Worm (Caenorhabditis elegans) whole organism, L2 larva: Measurements from ENCODE around the gene nlp-26.
A peak's percentile ranks its signal among the peaks of the same experiment; 100 is the strongest.

ENCODE experiments used
- C34F6.9 ChIP-seq: fragments of 150-350 bp; optimal IDR thresholded peaks from 2 replicates; lab custom pipeline; 2014; ENCODE audit warnings: missing biosample characterization, missing genetic modification characterization
- F13H6.1 ChIP-seq: sonication (generic microtip); optimal IDR thresholded peaks from 2 replicates; lab custom pipeline; 2016; ENCODE audit warnings: missing genetic modification characterization, missing compliant biosample characterization
- R02D3.7 ChIP-seq: fragments of 150-350 bp; optimal IDR thresholded peaks from 2 replicates; lab custom pipeline; 2014; ENCODE audit warnings: missing biosample characterization, missing genetic modification characterization
- Y55F3AM.14 ChIP-seq: fragments of 200-800 bp; sonication (Bioruptor generic); optimal IDR thresholded peaks from 2 replicates; lab custom pipeline; 2018; ENCODE audit warnings: mild to moderate bottlenecking, missing genetic modification characterization, missing compliant biosample characterization
- ZK546.5 ChIP-seq: sonication (generic microtip); optimal IDR thresholded peaks from 2 replicates; lab custom pipeline; 2017; ENCODE audit warnings: missing biosample characterization, missing genetic modification characterization
- aly-2 ChIP-seq: fragments of 150-350 bp; optimal IDR thresholded peaks from 2 replicates; lab custom pipeline; 2014; ENCODE audit warnings: missing biosample characterization, missing genetic modification characterization
- ama-1 ChIP-seq: fragments of 150-350 bp; optimal IDR thresholded peaks from 2 replicates; lab custom pipeline; 2018; ENCODE audit warnings: inconsistent platforms
- blmp-1 ChIP-seq: sonication (generic microtip); optimal IDR thresholded peaks from 2 replicates; lab custom pipeline; 2017; ENCODE audit warnings: missing genetic modification characterization, mild to moderate bottlenecking, missing compliant biosample characterization, antibody characterized with exemption, moderate library complexity; ENCODE audit not compliant: insufficient read depth
- ceh-16 ChIP-seq: fragments of 150-350 bp; optimal IDR thresholded peaks from 2 replicates; lab custom pipeline; 2014; ENCODE audit warnings: missing biosample characterization, missing genetic modification characterization
- ceh-82 ChIP-seq: fragments of 150-350 bp; optimal IDR thresholded peaks from 2 replicates; lab custom pipeline; 2014; ENCODE audit warnings: missing biosample characterization, missing genetic modification characterization
- crh-2 ChIP-seq: sonication (generic microtip); optimal IDR thresholded peaks from 2 replicates; lab custom pipeline; 2017; ENCODE audit warnings: missing biosample characterization, missing genetic modification characterization
- dmd-4 ChIP-seq: sonication (generic microtip); optimal IDR thresholded peaks from 2 replicates; lab custom pipeline; 2017; ENCODE audit warnings: missing biosample characterization, missing genetic modification characterization
- egl-27 ChIP-seq: sonication (generic microtip); optimal IDR thresholded peaks from 3 replicates; lab custom pipeline; 2017; ENCODE audit warnings: missing biosample characterization, missing genetic modification reagents, missing genetic modification characterization
- elt-1 ChIP-seq: fragments of 150-350 bp; optimal IDR thresholded peaks from 2 replicates; lab custom pipeline; 2014; ENCODE audit warnings: missing biosample characterization, missing genetic modification characterization
- elt-3 ChIP-seq: sonication (generic microtip); optimal IDR thresholded peaks from 2 replicates; lab custom pipeline; 2017; ENCODE audit warnings: missing biosample characterization, missing genetic modification characterization
- fos-1 ChIP-seq: fragments of 150-350 bp; optimal IDR thresholded peaks from 2 replicates; lab custom pipeline; 2014; ENCODE audit warnings: missing biosample characterization, missing genetic modification characterization
- gmeb-1 ChIP-seq: fragments of 150-350 bp; optimal IDR thresholded peaks from 2 replicates; lab custom pipeline; 2014; ENCODE audit warnings: missing biosample characterization, missing genetic modification characterization
- lin-11 ChIP-seq: fragments of 150-350 bp; sonication (generic microtip); optimal IDR thresholded peaks from 2 replicates; lab custom pipeline; 2014; ENCODE audit warnings: missing biosample characterization, missing genetic modification characterization, inconsistent platforms, mixed read lengths
- lin-13 ChIP-seq: fragments of 150-350 bp; optimal IDR thresholded peaks from 2 replicates; lab custom pipeline; 2014; ENCODE audit warnings: missing biosample characterization, missing genetic modification reagents, missing genetic modification characterization
- lin-39 ChIP-seq: fragments of 150-350 bp; optimal IDR thresholded peaks from 2 replicates; lab custom pipeline; 2014; ENCODE audit warnings: missing biosample characterization, missing genetic modification reagents, missing genetic modification characterization
- lsy-2 ChIP-seq, 2 experiments: fragments of 150-350 bp in 1 of 2; sonication (generic microtip) in 1 of 2; optimal IDR thresholded peaks; 2 replicates each; lab custom pipeline; 2014 to 2017; ENCODE audit warnings: missing biosample characterization in 2 of 2, missing genetic modification characterization in 2 of 2
- mab-5 ChIP-seq: fragments of 150-350 bp; optimal IDR thresholded peaks from 2 replicates; lab custom pipeline; 2014; ENCODE audit warnings: missing biosample characterization, missing genetic modification characterization
- mbf-1 ChIP-seq: sonication (generic microtip); optimal IDR thresholded peaks from 2 replicates; lab custom pipeline; 2017; ENCODE audit warnings: missing biosample characterization, missing genetic modification characterization
- mdl-1 ChIP-seq, 2 experiments: fragments of 150-350 bp in 1 of 2; sonication (generic microtip) in 1 of 2; optimal IDR thresholded peaks; 2 replicates each; lab custom pipeline; 2017; ENCODE audit warnings: missing biosample characterization in 2 of 2, missing genetic modification characterization in 2 of 2
- nhr-10 ChIP-seq: sonication (generic microtip); optimal IDR thresholded peaks from 2 replicates; lab custom pipeline; 2017; ENCODE audit warnings: missing biosample characterization, missing genetic modification characterization
- nhr-11 ChIP-seq: fragments of 150-350 bp; optimal IDR thresholded peaks from 2 replicates; lab custom pipeline; 2014; ENCODE audit warnings: missing biosample characterization, missing genetic modification characterization
- nhr-12 ChIP-seq: fragments of 150-350 bp; optimal IDR thresholded peaks from 2 replicates; lab custom pipeline; 2014; ENCODE audit warnings: missing biosample characterization, missing genetic modification characterization
- nhr-129 ChIP-seq: fragments of 150-350 bp; optimal IDR thresholded peaks from 2 replicates; lab custom pipeline; 2014; ENCODE audit warnings: missing biosample characterization, missing genetic modification characterization
- nhr-21 ChIP-seq: fragments of 150-350 bp; optimal IDR thresholded peaks from 2 replicates; lab custom pipeline; 2014; ENCODE audit warnings: missing biosample characterization, missing genetic modification characterization
- nhr-237 ChIP-seq: fragments of 150-350 bp; optimal IDR thresholded peaks from 2 replicates; lab custom pipeline; 2014; ENCODE audit warnings: missing biosample characterization, missing genetic modification characterization
- nhr-25 ChIP-seq: fragments of 150-350 bp; sonication (generic microtip); optimal IDR thresholded peaks from 3 replicates; lab custom pipeline; 2014; ENCODE audit warnings: missing biosample characterization, missing genetic modification characterization
- nhr-6 ChIP-seq: fragments of 150-350 bp; optimal IDR thresholded peaks from 2 replicates; lab custom pipeline; 2014; ENCODE audit warnings: missing biosample characterization, missing genetic modification characterization
- sem-4 ChIP-seq: fragments of 150-350 bp; optimal IDR thresholded peaks from 2 replicates; lab custom pipeline; 2014; ENCODE audit warnings: missing biosample characterization, missing genetic modification reagents, missing genetic modification characterization
- sma-3 ChIP-seq: sonication (generic microtip); optimal IDR thresholded peaks from 2 replicates; lab custom pipeline; 2016; ENCODE audit warnings: missing genetic modification reagents, missing genetic modification characterization, missing compliant biosample characterization
- snpc-4 ChIP-seq: fragments of 150-350 bp; optimal IDR thresholded peaks from 2 replicates; lab custom pipeline; 2014; ENCODE audit warnings: missing biosample characterization, missing genetic modification characterization
- unc-39 ChIP-seq: fragments of 150-350 bp; optimal IDR thresholded peaks from 2 replicates; lab custom pipeline; 2014; ENCODE audit warnings: missing biosample characterization, missing genetic modification characterization
- unc-55 ChIP-seq: fragments of 150-350 bp; sonication (generic microtip); optimal IDR thresholded peaks from 3 replicates; lab custom pipeline; 2014; ENCODE audit warnings: missing biosample characterization, missing genetic modification reagents, missing genetic modification characterization
- unc-62 ChIP-seq: fragments of 150-350 bp; optimal IDR thresholded peaks from 2 replicates; lab custom pipeline; 2014; ENCODE audit warnings: missing biosample characterization, missing genetic modification reagents, missing genetic modification characterization
- zag-1 ChIP-seq: fragments of 150-350 bp; optimal IDR thresholded peaks from 2 replicates; lab custom pipeline; 2014; ENCODE audit warnings: missing biosample characterization, missing genetic modification characterization
- ztf-4 ChIP-seq: fragments of 150-350 bp; optimal IDR thresholded peaks from 2 replicates; lab custom pipeline; 2014; ENCODE audit warnings: missing biosample characterization, missing genetic modification characterization

Gene nlp-26

ce11 chrV:19640808-19641207 lies 27.5 kb downstream of the nlp-26 start, which contains the start of gene Y43F8C.6:
Y43F8C.6 (minus strand) TSS chrV:19640908.
- TF ChIP-seq unc-55 (GFP tag; lab: Kevin White, UChicago) (no peak), ceh-82 (tag; lab: Kevin White, UChicago) (no peak), blmp-1 (no peak), aly-2 (no peak)
- TF ChIP-seq, all 48 proteins: peak for 0

DNA sequence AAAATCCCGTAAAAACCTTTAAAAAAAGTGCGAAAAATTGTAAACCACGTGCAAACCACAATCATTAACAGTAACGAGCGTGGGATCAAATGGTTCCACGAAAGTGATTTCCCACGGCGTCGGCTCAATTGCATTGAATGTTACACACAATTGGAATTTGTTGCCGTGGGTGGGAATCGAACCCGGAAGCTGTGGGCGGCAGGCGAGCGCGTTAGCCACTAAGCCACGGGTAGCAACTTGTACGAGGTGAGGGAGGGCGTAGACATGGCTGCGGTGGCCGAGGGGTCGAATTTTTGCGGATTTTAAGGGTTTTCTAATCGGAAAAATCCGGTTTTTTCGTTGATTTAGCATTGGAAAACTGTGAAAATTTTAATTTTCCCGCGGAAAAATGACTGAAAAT lies 29.8 kb downstream of the nlp-26 start:
- TF ChIP-seq nhr-21 (tag; lab: Kevin White, UChicago), result peak; percentile 82
- peak; percentile 84 for TF ChIP-seq sma-3 (GFP tag; lab: Kevin White, UChicago)
- TF ChIP-seq snpc-4 (tag; lab: Kevin White, UChicago), result peak; percentile 27
- TF ChIP-seq lin-39, result no peak
- peak; percentile 11 for TF ChIP-seq sem-4 (tag; lab: Kevin White, UChicago)
- TF ChIP-seq ceh-16, result peak; percentile 14
- TF ChIP-seq ztf-4 (tag; lab: Kevin White, UChicago), result peak; percentile 10
- TF ChIP-seq elt-1 (tag; lab: Kevin White, UChicago), result no peak
- TF ChIP-seq dmd-4 (tag; lab: Kevin White, UChicago), result no peak
- peak; percentile 79 for TF ChIP-seq fos-1
- TF ChIP-seq zag-1 (tag; lab: Kevin White, UChicago), result peak; percentile 42
- peak; percentile 37 for TF ChIP-seq nhr-10 (tag; lab: Kevin White, UChicago)
- TF ChIP-seq unc-39 (tag; lab: Kevin White, UChicago), result no peak
- TF ChIP-seq aly-2, result no peak
- peak; percentile 85 for TF ChIP-seq Y55F3AM.14
- no peak for TF ChIP-seq elt-3
- no peak for TF ChIP-seq ceh-82 (tag; lab: Kevin White, UChicago)
- TF ChIP-seq ama-1 (lab: Kevin White, UChicago), result no peak
- TF ChIP-seq lsy-2 (tag; optimal IDR thresholded peaks at IDR 0.05; lab: Kevin White, UChicago), result peak; percentile 84 to 86
- peak; percentile 84 for TF ChIP-seq lin-13
- TF ChIP-seq nhr-25 (tag; lab: Kevin White, UChicago), result peak; percentile 17
- TF ChIP-seq mab-5 (tag; lab: Kevin White, UChicago), result peak; percentile 45
- TF ChIP-seq F13H6.1 (tag; lab: Kevin White, UChicago), result peak; percentile 82
- no peak for TF ChIP-seq unc-62 (GFP tag; lab: Kevin White, UChicago)
- TF ChIP-seq nhr-11 (tag; lab: Kevin White, UChicago), result peak; percentile 59
- TF ChIP-seq unc-55 (GFP tag; lab: Kevin White, UChicago), result peak; percentile 82
- peak; percentile 57 for TF ChIP-seq egl-27
- peak; percentile 66 for TF ChIP-seq gmeb-1 (tag; lab: Kevin White, UChicago)
- TF ChIP-seq lin-11 (tag; lab: Kevin White, UChicago), result peak; percentile 64
- TF ChIP-seq nhr-129 (tag; lab: Kevin White, UChicago), result peak; percentile 58
- peak in 1 of 2 experiments; percentile 53 for TF ChIP-seq mdl-1 (tag; optimal IDR thresholded peaks at IDR 0.05; lab: Kevin White, UChicago)
- no peak for TF ChIP-seq nhr-12 (tag; lab: Kevin White, UChicago)
- peak; percentile 15 for TF ChIP-seq nhr-6
- no peak for TF ChIP-seq R02D3.7 (tag; lab: Kevin White, UChicago)
- TF ChIP-seq ZK546.5 (tag; lab: Kevin White, UChicago), result no peak
- TF ChIP-seq C34F6.9 (tag; lab: Kevin White, UChicago), result peak; percentile 65
- peak; percentile 77 for TF ChIP-seq crh-2 (tag; lab: Kevin White, UChicago)
- TF ChIP-seq mbf-1 (tag; lab: Kevin White, UChicago), result no peak

DNA sequence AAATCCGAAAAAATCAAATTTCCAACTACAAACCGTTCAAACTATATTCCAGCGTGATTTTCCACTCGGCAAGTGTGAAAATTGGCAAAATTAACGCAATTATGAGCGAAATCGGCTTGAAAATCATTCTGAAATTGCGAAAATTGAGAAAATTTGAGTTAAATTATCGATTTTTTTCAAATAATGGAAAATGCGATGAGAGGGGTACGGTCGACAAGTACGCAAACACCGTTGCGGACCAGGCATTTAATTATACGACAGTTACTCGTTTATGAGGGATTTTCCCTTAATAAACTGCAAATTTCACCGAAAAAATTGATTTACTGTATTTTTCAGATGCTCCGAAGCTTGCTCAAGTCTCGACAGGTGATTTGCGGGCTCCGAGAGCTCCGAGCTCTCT lies 30.6 kb downstream of the nlp-26 start, which contains the start of the genes Y43F8C.7 and mrps-28:
Gene Y43F8C.7 (minus strand): TSS at position 128 of the 400 bp plus-strand sequence.
Gene mrps-28 (plus strand): TSS at position 337 of the 400 bp plus-strand sequence.
- TF ChIP-seq nhr-129 (tag; lab: Kevin White, UChicago) (peak; percentile 45), C34F6.9 (tag; lab: Kevin White, UChicago) (peak; percentile 71), unc-55 (GFP tag; lab: Kevin White, UChicago) (peak; percentile 62), lin-11 (tag; lab: Kevin White, UChicago) (peak; percentile 8), nhr-237 (no peak), crh-2 (tag; lab: Kevin White, UChicago) (peak; percentile 34), lsy-2 (tag; optimal IDR thresholded peaks at IDR 0.05; lab: Kevin White, UChicago) (peak; percentile 94 to 98), gmeb-1 (tag; lab: Kevin White, UChicago) (peak; percentile 5), nhr-12 (tag; lab: Kevin White, UChicago) (no peak), zag-1 (tag; lab: Kevin White, UChicago) (peak; percentile 18), ZK546.5 (tag; lab: Kevin White, UChicago) (no peak), lin-13 (peak; percentile 50)
- TF ChIP-seq, all 48 proteins: peak for 9
